Fruit fly (Drosophila melanogaster) whole organism, embryonic: ENCODE measurements around the gene CG46465.

Source experiments
- Ada2b ChIP-seq: fragments of 200-800 bp; sonication (Bioruptor generic); IDR thresholded peaks from 2 replicates; pipeline ENCODE4 v1.3.6; 2022; ENCODE audit warnings: missing biosample characterization, missing genetic modification characterization
- Blimp-1 ChIP-seq: fragments of 200-800 bp; sonication (Bioruptor generic); optimal IDR thresholded peaks from 3 replicates; lab custom pipeline; 2018; ENCODE audit warnings: missing biosample characterization, missing genetic modification characterization, mild to moderate bottlenecking, moderate library complexity, missing genetic modification reagents
- CG10274 ChIP-seq: fragments of 200-800 bp; sonication (Bioruptor generic); optimal IDR thresholded peaks from 3 replicates; lab custom pipeline; 2017; ENCODE audit warnings: missing biosample characterization, mild to moderate bottlenecking, missing genetic modification characterization
- CG10321 ChIP-seq: fragments of 200-800 bp; sonication (Bioruptor generic); IDR thresholded peaks from 2 replicates; pipeline ENCODE4 v1.3.6; 2022; ENCODE audit warnings: missing biosample characterization, missing genetic modification characterization
- CG11504 ChIP-seq: fragments of 200-800 bp; sonication (Bioruptor generic); optimal IDR thresholded peaks from 3 replicates; lab custom pipeline; 2019; ENCODE audit warnings: missing biosample characterization, mild to moderate bottlenecking, missing genetic modification characterization, moderate library complexity
- CG11560 ChIP-seq: fragments of 200-800 bp; sonication (Bioruptor generic); IDR thresholded peaks from 3 replicates; pipeline ENCODE4 v1.3.6; 2022; ENCODE audit warnings: missing biosample characterization, missing genetic modification characterization
- CG12219 ChIP-seq: fragments of 200-800 bp; sonication (Bioruptor generic); optimal IDR thresholded peaks from 3 replicates; lab custom pipeline; 2018; ENCODE audit warnings: missing biosample characterization, mild to moderate bottlenecking, missing genetic modification characterization
- CG12236 ChIP-seq: fragments of 200-800 bp; sonication (Bioruptor generic); optimal IDR thresholded peaks from 2 replicates; lab custom pipeline; 2016; ENCODE audit warnings: missing biosample characterization, missing genetic modification characterization
- CG13287 ChIP-seq: fragments of 200-800 bp; sonication (Bioruptor generic); IDR thresholded peaks from 2 replicates; pipeline ENCODE4 v1.3.6; 2022; ENCODE audit warnings: missing biosample characterization, missing genetic modification characterization; ENCODE audit not compliant: partially characterized antibody
- CG14441 ChIP-seq: fragments of 200-800 bp; sonication (Bioruptor generic); IDR thresholded peaks from 2 replicates; pipeline ENCODE4 v1.3.6; 2022; ENCODE audit warnings: missing biosample characterization, missing genetic modification characterization
- CG14965 ChIP-seq: fragments of 200-800 bp; sonication (Bioruptor generic); optimal IDR thresholded peaks from 2 replicates; lab custom pipeline; 2016; ENCODE audit warnings: missing biosample characterization, missing genetic modification characterization, borderline replicate concordance
- CG15073 ChIP-seq: fragments of 200-800 bp; sonication (Bioruptor generic); optimal IDR thresholded peaks from 2 replicates; lab custom pipeline; 2016; ENCODE audit warnings: missing biosample characterization, missing genetic modification characterization
- CG1529 ChIP-seq: fragments of 200-800 bp; sonication (Bioruptor generic); optimal IDR thresholded peaks from 3 replicates; lab custom pipeline; 2018; ENCODE audit warnings: missing biosample characterization, missing genetic modification characterization
- CG15601 ChIP-seq: fragments of 200-800 bp; sonication (Bioruptor generic); optimal IDR thresholded peaks from 3 replicates; lab custom pipeline; 2019; ENCODE audit warnings: missing biosample characterization, mild to moderate bottlenecking, missing genetic modification characterization, moderate library complexity
- CG17568 ChIP-seq: fragments of 200-800 bp; sonication (Bioruptor generic); optimal IDR thresholded peaks from 2 replicates; lab custom pipeline; 2018; ENCODE audit warnings: missing biosample characterization, mild to moderate bottlenecking, missing genetic modification characterization, moderate library complexity
- CG18262 ChIP-seq: fragments of 200-800 bp; optimal IDR thresholded peaks from 3 replicates; lab custom pipeline; 2019; ENCODE audit warnings: missing biosample characterization, mild to moderate bottlenecking, missing genetic modification characterization, moderate library complexity
- CG2712 ChIP-seq: fragments of 200-800 bp; optimal IDR thresholded peaks from 3 replicates; lab custom pipeline; 2019; ENCODE audit warnings: missing biosample characterization, mild to moderate bottlenecking, missing genetic modification characterization, moderate library complexity
- CG31441 ChIP-seq: fragments of 200-800 bp; sonication (Bioruptor generic); IDR thresholded peaks from 2 replicates; pipeline ENCODE4 v1.3.6; 2022; ENCODE audit warnings: missing biosample characterization, missing genetic modification characterization
- CG34224 ChIP-seq: fragments of 200-800 bp; sonication (Bioruptor generic); IDR thresholded peaks from 3 replicates; pipeline ENCODE4 v1.3.6; 2022; ENCODE audit warnings: missing biosample characterization, missing genetic modification characterization; ENCODE audit not compliant: partially characterized antibody
- CG34422 ChIP-seq: fragments of 200-800 bp; sonication (Bioruptor generic); IDR thresholded peaks from 3 replicates; pipeline ENCODE4 v1.3.6; 2022; ENCODE audit warnings: missing biosample characterization, missing genetic modification characterization
- CG6654 ChIP-seq: fragments of 200-800 bp; sonication (Bioruptor generic); optimal IDR thresholded peaks from 2 replicates; lab custom pipeline; 2017; ENCODE audit warnings: missing biosample characterization, mild to moderate bottlenecking, missing genetic modification characterization
- CG7839 ChIP-seq: fragments of 200-800 bp; sonication (Bioruptor generic); optimal IDR thresholded peaks from 3 replicates; lab custom pipeline; 2018; ENCODE audit warnings: missing biosample characterization, mild to moderate bottlenecking, missing genetic modification characterization, moderate library complexity
- CG9609 ChIP-seq: fragments of 200-800 bp; sonication (Bioruptor generic); optimal IDR thresholded peaks from 3 replicates; lab custom pipeline; 2016; ENCODE audit warnings: missing biosample characterization, missing genetic modification characterization
- CG9727 ChIP-seq: fragments of 200-800 bp; sonication (Bioruptor generic); optimal IDR thresholded peaks from 3 replicates; lab custom pipeline; 2017; ENCODE audit warnings: missing biosample characterization, mild to moderate bottlenecking, missing genetic modification characterization
- D ChIP-seq, 2 experiments: fragments of 200-800 bp in 1 of 2; fragments of >200 bp in 1 of 2; sonication (Bioruptor generic) in 1 of 2; optimal IDR thresholded peaks; 2 replicates in 1 of 2; 3 replicates in 1 of 2; lab custom pipeline; 2017; ENCODE audit warnings: mild to moderate bottlenecking in 1 of 2, missing biosample characterization in 1 of 2, missing genetic modification characterization in 1 of 2, missing genetic modification reagents in 1 of 2
- D19A ChIP-seq: fragments of 200-800 bp; optimal IDR thresholded peaks from 3 replicates; lab custom pipeline; 2019; ENCODE audit warnings: missing biosample characterization, mild to moderate bottlenecking, missing genetic modification characterization, moderate library complexity
- E2f1 ChIP-seq: fragments of 200-800 bp; sonication (Bioruptor generic); IDR thresholded peaks from 2 replicates; pipeline ENCODE4 v1.3.6; 2022; ENCODE audit warnings: missing biosample characterization, missing genetic modification characterization
- H15 ChIP-seq: fragments of 200-800 bp; sonication (Bioruptor generic); IDR thresholded peaks from 3 replicates; pipeline ENCODE4 v1.3.6; 2022; ENCODE audit warnings: missing biosample characterization, missing genetic modification characterization
- Scr ChIP-seq: fragments of 200-800 bp; sonication (Bioruptor generic); IDR thresholded peaks from 2 replicates; pipeline ENCODE4 v1.3.6; 2022; ENCODE audit warnings: missing biosample characterization, missing genetic modification characterization; ENCODE audit not compliant: partially characterized antibody
- al ChIP-seq: fragments of 200-800 bp; sonication (Bioruptor generic); IDR thresholded peaks from 2 replicates; pipeline ENCODE4 v1.3.6; 2022; ENCODE audit warnings: missing biosample characterization, missing genetic modification characterization
- ash1 ChIP-seq: fragments of 200-800 bp; sonication (Bioruptor generic); optimal IDR thresholded peaks from 2 replicates; lab custom pipeline; 2018; ENCODE audit warnings: missing biosample characterization, mild to moderate bottlenecking, missing genetic modification characterization
- btn ChIP-seq: fragments of 200-800 bp; sonication (Bioruptor generic); optimal IDR thresholded peaks from 2 replicates; lab custom pipeline; 2016; ENCODE audit warnings: missing biosample characterization, missing genetic modification characterization
- chm ChIP-seq: fragments of 200-800 bp; sonication (Bioruptor generic); IDR thresholded peaks from 2 replicates; pipeline ENCODE4 v1.3.6; 2022; ENCODE audit warnings: missing biosample characterization, missing genetic modification characterization
- croc ChIP-seq: fragments of 200-800 bp; sonication (Bioruptor generic); conservative IDR thresholded peaks from 3 replicates; pipeline ENCODE4 v1.3.6; 2022; ENCODE audit warnings: missing biosample characterization, missing genetic modification characterization
- disco-r ChIP-seq: fragments of 200-800 bp; sonication (Bioruptor generic); optimal IDR thresholded peaks from 2 replicates; lab custom pipeline; 2016; ENCODE audit warnings: missing biosample characterization, missing genetic modification characterization
- exex ChIP-seq: fragments of 200-800 bp; sonication (Bioruptor generic); optimal IDR thresholded peaks from 4 replicates; lab custom pipeline; 2018; ENCODE audit warnings: missing biosample characterization, mild to moderate bottlenecking, missing genetic modification characterization, moderate library complexity
- fd3F ChIP-seq: fragments of 200-800 bp; sonication (Bioruptor generic); optimal IDR thresholded peaks from 2 replicates; lab custom pipeline; 2018; ENCODE audit warnings: missing biosample characterization, mild to moderate bottlenecking, missing genetic modification characterization, moderate library complexity
- inv ChIP-seq: fragments of 200-800 bp; sonication (Bioruptor generic); IDR thresholded peaks from 2 replicates; pipeline ENCODE4 v1.3.6; 2022; ENCODE audit warnings: missing biosample characterization, missing genetic modification characterization; ENCODE audit not compliant: partially characterized antibody
- lab ChIP-seq: fragments of 200-800 bp; sonication (Bioruptor generic); optimal IDR thresholded peaks from 3 replicates; lab custom pipeline; 2017; ENCODE audit warnings: missing biosample characterization, missing genetic modification characterization, mild to moderate bottlenecking, moderate library complexity, missing genetic modification reagents
- lmd ChIP-seq: fragments of 200-800 bp; sonication (Bioruptor generic); IDR thresholded peaks from 2 replicates; pipeline ENCODE4 v1.3.6; 2022; ENCODE audit warnings: missing biosample characterization, missing genetic modification characterization
- mirr ChIP-seq: fragments of 200-800 bp; sonication (Bioruptor generic); optimal IDR thresholded peaks from 3 replicates; lab custom pipeline; 2018; ENCODE audit warnings: missing biosample characterization, mild to moderate bottlenecking, missing genetic modification characterization
- nmo ChIP-seq: fragments of 200-800 bp; sonication (Bioruptor generic); optimal IDR thresholded peaks from 2 replicates; lab custom pipeline; 2018; ENCODE audit warnings: missing biosample characterization, mild to moderate bottlenecking, missing genetic modification characterization, moderate library complexity
- pan ChIP-seq, 4 experiments: fragments of >200 bp in 3 of 4; fragments of 200-800 bp in 1 of 4; sonication (Bioruptor generic) in 1 of 4; optimal IDR thresholded peaks in 3 of 4; IDR thresholded peaks in 1 of 4; 2 replicates each; pipeline versions ENCODE4 v1.3.6 to Lab custom; 2017 to 2022; ENCODE audit warnings: missing biosample characterization in 2 of 4, missing genetic modification characterization in 2 of 4, mixed read lengths in 1 of 4
- pb ChIP-seq: fragments of 200-800 bp; sonication (Bioruptor generic); optimal IDR thresholded peaks from 3 replicates; lab custom pipeline; 2016; ENCODE audit warnings: missing biosample characterization, missing genetic modification characterization
- repo ChIP-seq: fragments of 200-800 bp; sonication (Bioruptor generic); optimal IDR thresholded peaks from 2 replicates; lab custom pipeline; 2016; ENCODE audit warnings: missing biosample characterization, missing genetic modification characterization
- scrt ChIP-seq: fragments of 200-800 bp; sonication (Bioruptor generic); optimal IDR thresholded peaks from 2 replicates; lab custom pipeline; 2018; ENCODE audit warnings: missing biosample characterization, mild to moderate bottlenecking, missing genetic modification characterization, moderate library complexity
- sna ChIP-seq: fragments of 200-800 bp; sonication (Bioruptor generic); IDR thresholded peaks from 2 replicates; pipeline ENCODE4 v1.3.6; 2022; ENCODE audit warnings: missing biosample characterization, missing genetic modification characterization; ENCODE audit not compliant: partially characterized antibody
- tap ChIP-seq: fragments of 200-800 bp; optimal IDR thresholded peaks from 3 replicates; lab custom pipeline; 2019; ENCODE audit warnings: missing biosample characterization, mild to moderate bottlenecking, missing genetic modification characterization, moderate library complexity
- trem ChIP-seq: fragments of 200-800 bp; optimal IDR thresholded peaks from 3 replicates; lab custom pipeline; 2019; ENCODE audit warnings: missing biosample characterization, mild to moderate bottlenecking, missing genetic modification characterization, moderate library complexity

Gene CG46465

dm6 chr2L:18966214-18966556 is 26.1 kb upstream of the CG46465 start (continued):
- TF ChIP-seq chm (GFP tag; lab: Robert Waterston, UW) = peak; percentile 68; the same call in 1 of the 2 replicates
- peak; percentile 37 for TF ChIP-seq D19A (tag; lab: Kevin White, UChicago)
- no peak for TF ChIP-seq CG12236
- TF ChIP-seq nmo (GFP tag; lab: Kevin White, UChicago) = peak; percentile 65
- peak; percentile 89 for TF ChIP-seq CG34422 (GFP tag; lab: Robert Waterston, UW)
- TF ChIP-seq CG9727 (GFP tag; lab: Kevin White, UChicago) = peak; percentile 78
- TF ChIP-seq CG15073 = no peak
- peak; percentile 81 for TF ChIP-seq H15 (GFP tag; lab: Robert Waterston, UW)
- TF ChIP-seq Scr (GFP tag; lab: Robert Waterston, UW) = no peak
- TF ChIP-seq CG34224 = no peak
- peak; percentile 0 for TF ChIP-seq disco-r (GFP tag; lab: Kevin White, UChicago)
- TF ChIP-seq CG6654 (GFP tag; lab: Kevin White, UChicago) = peak; percentile 30
- no peak for TF ChIP-seq inv (GFP tag; lab: Robert Waterston, UW)
- peak; percentile 71 for TF ChIP-seq CG18262 (tag; lab: Kevin White, UChicago)
- TF ChIP-seq CG10321 (GFP tag; lab: Robert Waterston, UW) = peak; percentile 64
- peak; percentile 66 for TF ChIP-seq CG31441 (GFP tag; lab: Robert Waterston, UW)
- TF ChIP-seq btn (GFP tag; lab: Kevin White, UChicago) = no peak
- no peak for TF ChIP-seq mirr (GFP tag; lab: Kevin White, UChicago)
- TF ChIP-seq pb (GFP tag; lab: Kevin White, UChicago) = no peak
- TF ChIP-seq scrt (GFP tag; lab: Kevin White, UChicago) = peak; percentile 76
- peak; percentile 89 for TF ChIP-seq CG14441 (GFP tag; lab: Robert Waterston, UW)
- no peak for TF ChIP-seq ash1 (GFP tag; lab: Kevin White, UChicago)
- peak; percentile 50 for TF ChIP-seq trem (tag; lab: Kevin White, UChicago)
- TF ChIP-seq repo = no peak
- TF ChIP-seq, all 482 proteins: peak for 325

- TF ChIP-seq sna (GFP tag; lab: Robert Waterston, UW) (no peak), CG12219 (no peak), CG17568 (GFP tag; lab: Kevin White, UChicago) (no peak), CG15601 (tag; lab: Kevin White, UChicago) (no peak), CG9609 (GFP tag; lab: Kevin White, UChicago) (no peak), CG7839 (tag; lab: Kevin White, UChicago) (peak; percentile 54), CG11504 (peak; percentile 36), CG14965 (GFP tag; lab: Kevin White, UChicago) (no peak), E2f1 (GFP tag; lab: Robert Waterston, UW) (peak; percentile 49; the same call in 1 of the 2 replicates), Ada2b (GFP tag; lab: Robert Waterston, UW) (peak; percentile 40; the same call in 1 of the 2 replicates), CG2712 (peak; percentile 57), pan (optimal IDR thresholded peaks at IDR 0.05; lab: Kevin White, UChicago) (no peak), pan (GFP tag; optimal IDR thresholded peaks at IDR 0.05 in 1 of 2, IDR thresholded peaks at IDR 0.05 in 1 of 2) (peak in 1 of 2 experiments; percentile 74), CG1529 (no peak), exex (tag; lab: Kevin White, UChicago) (peak; percentile 23), tap (tag; lab: Kevin White, UChicago) (peak; percentile 52), fd3F (GFP tag; lab: Kevin White, UChicago) (peak; percentile 45), D (optimal IDR thresholded peaks at IDR 0.05; lab: Kevin White, UChicago) (no peak), D (GFP tag; optimal IDR thresholded peaks at IDR 0.05; lab: Kevin White, UChicago) (no peak), Blimp-1 (peak; percentile 27), CG10274 (GFP tag; lab: Kevin White, UChicago) (peak; percentile 19), al (GFP tag; lab: Robert Waterston, UW) (peak; percentile 49; the same call in 1 of the 2 replicates), lab (GFP tag; lab: Kevin White, UChicago) (peak; percentile 79), CG11560 (no peak), lmd (GFP tag; lab: Robert Waterston, UW) (peak; percentile 48; the same call in 1 of the 2 replicates), croc (GFP tag; lab: Robert Waterston, UW) (no peak), CG13287 (no peak)
Measured at dm6 chr2L:18966844-18967243, 25.5 kb upstream of the CG46465 start.
